Worm (Caenorhabditis elegans): ENCODE results near the gene D1044.7.

- TF ChIP-seq hmbx-1 (tag; optimal IDR thresholded peaks at IDR 0.05): no peak
- TF ChIP-seq scrt-1 (GFP tag; IDR thresholded peaks at IDR 0.05): no peak
- TF ChIP-seq hmg-4 (GFP tag; optimal IDR thresholded peaks at IDR 0.05): no peak
- TF ChIP-seq F13C5.2 (tag; optimal IDR thresholded peaks at IDR 0.05): peak; percentile 36
- TF ChIP-seq ama-1 (optimal IDR thresholded peaks at IDR 0.05): no peak
- TF ChIP-seq flt-1 (GFP tag; IDR thresholded peaks at IDR 0.05): no peak
- no peak for TF ChIP-seq B0310.2 (tag; optimal IDR thresholded peaks at IDR 0.05)
- TF ChIP-seq ceh-36 (tag; optimal IDR thresholded peaks at IDR 0.05): no peak
Measured at ce11 chrIII:5498973-5499372, 9.6 kb downstream of the D1044.7 start, which contains the start of gene R02F2.9.
